Worm (Caenorhabditis elegans) whole organism, L3 larva: ENCODE measurements around the gene col-79.

ENCODE experiments used
- R02D3.7 ChIP-seq: fragments of 150-350 bp; optimal IDR thresholded peaks from 2 replicates; lab custom pipeline; 2014; ENCODE audit warnings: missing biosample characterization, missing genetic modification characterization
- ZK546.5 ChIP-seq: sonication (generic microtip); optimal IDR thresholded peaks from 2 replicates; lab custom pipeline; 2017; ENCODE audit warnings: missing biosample characterization, missing genetic modification characterization
- aly-2 ChIP-seq: fragments of 150-350 bp; optimal IDR thresholded peaks from 2 replicates; lab custom pipeline; 2014; ENCODE audit warnings: missing biosample characterization, missing genetic modification characterization
- ceh-16 ChIP-seq: sonication (generic microtip); optimal IDR thresholded peaks from 2 replicates; lab custom pipeline; 2017; ENCODE audit warnings: missing biosample characterization, missing genetic modification characterization
- ceh-28 ChIP-seq: fragments of 150-350 bp; optimal IDR thresholded peaks from 2 replicates; lab custom pipeline; 2014; ENCODE audit warnings: missing biosample characterization, missing genetic modification reagents, missing genetic modification characterization
- ceh-9 ChIP-seq: sonication (generic microtip); optimal IDR thresholded peaks from 2 replicates; lab custom pipeline; 2018; ENCODE audit warnings: missing biosample characterization, missing genetic modification characterization
- daf-12 ChIP-seq: fragments of 150-350 bp; optimal IDR thresholded peaks from 2 replicates; lab custom pipeline; 2014; ENCODE audit warnings: missing biosample characterization, missing genetic modification reagents, missing genetic modification characterization
- egl-27 ChIP-seq: sonication (generic microtip); optimal IDR thresholded peaks from 4 replicates; lab custom pipeline; 2017; ENCODE audit warnings: missing biosample characterization, missing genetic modification reagents, missing genetic modification characterization
- egl-5 ChIP-seq: fragments of 150-350 bp; optimal IDR thresholded peaks from 2 replicates; lab custom pipeline; 2017; ENCODE audit warnings: missing biosample characterization, missing genetic modification reagents, missing genetic modification characterization, inconsistent platforms
- elt-3 ChIP-seq, 3 experiments: fragments of 150-350 bp in 1 of 3; sonication (generic microtip) in 2 of 3; optimal IDR thresholded peaks; 2 replicates in 2 of 3; 4 replicates in 1 of 3; lab custom pipeline; 2014 to 2017; ENCODE audit warnings: missing biosample characterization in 3 of 3, missing genetic modification characterization in 3 of 3
- fkh-10 ChIP-seq: sonication (generic microtip); optimal IDR thresholded peaks from 2 replicates; lab custom pipeline; 2017; ENCODE audit warnings: missing biosample characterization, missing genetic modification reagents, missing genetic modification characterization
- fkh-2 ChIP-seq: fragments of 150-350 bp; optimal IDR thresholded peaks from 2 replicates; lab custom pipeline; 2014; ENCODE audit warnings: missing biosample characterization, missing genetic modification reagents, missing genetic modification characterization
- hmg-11 ChIP-seq: sonication (generic microtip); optimal IDR thresholded peaks from 2 replicates; lab custom pipeline; 2016; ENCODE audit warnings: missing genetic modification characterization, missing compliant biosample characterization
- jun-1 ChIP-seq: fragments of 150-350 bp; optimal IDR thresholded peaks from 2 replicates; lab custom pipeline; 2014; ENCODE audit warnings: missing biosample characterization, missing genetic modification reagents, missing genetic modification characterization
- lin-15B ChIP-seq: fragments of 150-350 bp; optimal IDR thresholded peaks from 2 replicates; lab custom pipeline; 2014; ENCODE audit warnings: missing biosample characterization, missing genetic modification characterization
- lsy-12 ChIP-seq: sonication (generic microtip); optimal IDR thresholded peaks from 2 replicates; lab custom pipeline; 2016; ENCODE audit warnings: mild to moderate bottlenecking, missing genetic modification characterization, missing compliant biosample characterization
- mdl-1 ChIP-seq: fragments of 150-350 bp; optimal IDR thresholded peaks from 2 replicates; lab custom pipeline; 2014; ENCODE audit warnings: missing biosample characterization, missing genetic modification characterization
- mml-1 ChIP-seq: fragments of 150-350 bp; sonication (generic microtip); optimal IDR thresholded peaks from 3 replicates; lab custom pipeline; 2014; ENCODE audit warnings: missing biosample characterization, missing genetic modification characterization
- nfya-1 ChIP-seq: sonication (generic microtip); optimal IDR thresholded peaks from 2 replicates; lab custom pipeline; 2017; ENCODE audit warnings: missing genetic modification characterization, mild to moderate bottlenecking, missing compliant biosample characterization, antibody characterized with exemption, moderate library complexity; ENCODE audit not compliant: insufficient read depth
- nhr-11 ChIP-seq: fragments of 150-350 bp; optimal IDR thresholded peaks from 2 replicates; lab custom pipeline; 2014; ENCODE audit warnings: missing biosample characterization, missing genetic modification characterization
- nhr-12 ChIP-seq: fragments of 150-350 bp; optimal IDR thresholded peaks from 2 replicates; lab custom pipeline; 2014; ENCODE audit warnings: missing biosample characterization, missing genetic modification characterization
- nhr-23 ChIP-seq: fragments of 150-350 bp; optimal IDR thresholded peaks from 2 replicates; lab custom pipeline; 2014; ENCODE audit warnings: missing biosample characterization, missing genetic modification reagents, missing genetic modification characterization
- nhr-237 ChIP-seq: fragments of 150-350 bp; optimal IDR thresholded peaks from 2 replicates; lab custom pipeline; 2014; ENCODE audit warnings: missing biosample characterization, missing genetic modification characterization
- nhr-28 ChIP-seq: fragments of 150-350 bp; optimal IDR thresholded peaks from 2 replicates; lab custom pipeline; 2014; ENCODE audit warnings: missing biosample characterization, missing genetic modification characterization
- nhr-43 ChIP-seq: sonication (generic microtip); optimal IDR thresholded peaks from 2 replicates; lab custom pipeline; 2016; ENCODE audit warnings: mild to moderate bottlenecking, missing genetic modification characterization, missing compliant biosample characterization; ENCODE audit not compliant: poor library complexity, severe bottlenecking
- nhr-77 ChIP-seq: fragments of 150-350 bp; optimal IDR thresholded peaks from 2 replicates; lab custom pipeline; 2014; ENCODE audit warnings: missing biosample characterization, missing genetic modification characterization
- pha-4 ChIP-seq: fragments of 150-350 bp; optimal IDR thresholded peaks from 2 replicates; lab custom pipeline; 2014; ENCODE audit warnings: missing biosample characterization, missing genetic modification reagents, missing genetic modification characterization
- sea-2 ChIP-seq: fragments of 150-350 bp; sonication (generic microtip); optimal IDR thresholded peaks from 4 replicates; lab custom pipeline; 2014; ENCODE audit warnings: missing biosample characterization, missing genetic modification reagents, missing genetic modification characterization
- skn-1 ChIP-seq: fragments of 150-350 bp; optimal IDR thresholded peaks from 2 replicates; lab custom pipeline; 2014; ENCODE audit warnings: missing biosample characterization, missing genetic modification characterization
- unc-39 ChIP-seq: sonication (generic microtip); optimal IDR thresholded peaks from 4 replicates; lab custom pipeline; 2017; ENCODE audit warnings: missing biosample characterization, missing genetic modification characterization
- zag-1 ChIP-seq: fragments of 150-350 bp; optimal IDR thresholded peaks from 2 replicates; lab custom pipeline; 2014; ENCODE audit warnings: missing biosample characterization, missing genetic modification characterization
- ztf-4 ChIP-seq: fragments of 150-350 bp; optimal IDR thresholded peaks from 2 replicates; lab custom pipeline; 2014; ENCODE audit warnings: missing biosample characterization, missing genetic modification characterization

The col-79 gene

ce11 chrII:10714262-10714933 is 11.0 kb downstream of the col-79 start, which contains the start of the genes dph-2 and C09G5.7:
Gene dph-2, minus strand, starts transcription at chrII:10714297.
Gene C09G5.7, plus strand, starts transcription at chrII:10714883.
- peak; percentile 47 for TF ChIP-seq lin-15B (tag; lab: Kevin White, UChicago)
- no peak for TF ChIP-seq nhr-43 (tag; lab: Kevin White, UChicago)
- no peak for TF ChIP-seq pha-4 (tag; lab: Kevin White, UChicago)

ce11 chrII:10717124-10717523 is 13.7 kb downstream of the col-79 start, which contains the start of gene C09G5.13:
Gene C09G5.13, plus strand, starts transcription at chrII:10717424.
- TF ChIP-seq ZK546.5 (tag; lab: Kevin White, UChicago) = no peak
- no peak for TF ChIP-seq fkh-10 (GFP tag; lab: Kevin White, UChicago)
- no peak for TF ChIP-seq ceh-28 (tag; lab: Kevin White, UChicago)
- no peak for TF ChIP-seq fkh-2
- TF ChIP-seq aly-2 (tag; lab: Kevin White, UChicago) = no peak
- no peak for TF ChIP-seq zag-1 (tag; lab: Kevin White, UChicago)
- TF ChIP-seq skn-1 = no peak
- TF ChIP-seq unc-39 (tag; lab: Kevin White, UChicago) = no peak
- TF ChIP-seq ztf-4 (tag; lab: Kevin White, UChicago) = no peak
- no peak for TF ChIP-seq nhr-11 (tag; lab: Kevin White, UChicago)
- no peak for TF ChIP-seq ceh-9 (tag; lab: Kevin White, UChicago)
- TF ChIP-seq nhr-12 (tag; lab: Kevin White, UChicago) = no peak
- no peak for TF ChIP-seq egl-27 (tag; lab: Kevin White, UChicago)
- no peak for TF ChIP-seq egl-5 (tag; lab: Kevin White, UChicago)
- TF ChIP-seq hmg-11 (tag; lab: Kevin White, UChicago) = no peak
- no peak for TF ChIP-seq nhr-237
- TF ChIP-seq daf-12 (tag; lab: Kevin White, UChicago) = no peak

- no peak for TF ChIP-seq mdl-1 (tag; lab: Kevin White, UChicago)
- no peak for TF ChIP-seq nfya-1 (tag; lab: Kevin White, UChicago)
- no peak for TF ChIP-seq nhr-237
- TF ChIP-seq ceh-9 (tag; lab: Kevin White, UChicago) = no peak
Observed at ce11 chrII:10719931-10720330, 16.5 kb downstream of the col-79 start, which contains the start of gene mks-5. Gene mks-5, plus strand, starts transcription at chrII:10720231.

- no peak for TF ChIP-seq sea-2 (GFP tag; lab: Kevin White, UChicago)
- no peak for TF ChIP-seq zag-1 (tag; lab: Kevin White, UChicago)
- no peak for TF ChIP-seq mml-1 (tag; lab: Kevin White, UChicago)
- no peak for TF ChIP-seq nhr-77
- TF ChIP-seq lsy-12 (tag; lab: Kevin White, UChicago) = no peak
- TF ChIP-seq elt-3 (tag; optimal IDR thresholded peaks at IDR 0.05; lab: Kevin White, UChicago) = no peak
- TF ChIP-seq R02D3.7 = no peak
- TF ChIP-seq ceh-16 (tag; lab: Kevin White, UChicago) = no peak
- no peak for TF ChIP-seq nhr-12 (tag; lab: Kevin White, UChicago)
Observed at ce11 chrII:10723069-10723468, 19.7 kb downstream of the col-79 start, which contains the start of gene C09G5.14. Gene C09G5.14, minus strand, starts transcription at chrII:10723169.

- TF ChIP-seq jun-1 (tag; lab: Kevin White, UChicago) (no peak), nfya-1 (tag; lab: Kevin White, UChicago) (no peak), unc-39 (tag; lab: Kevin White, UChicago) (no peak), nhr-23 (tag; lab: Kevin White, UChicago) (no peak), fkh-2 (no peak), nhr-28 (tag; lab: Kevin White, UChicago) (no peak), egl-27 (tag; lab: Kevin White, UChicago) (no peak), nhr-12 (tag; lab: Kevin White, UChicago) (no peak)
- TF ChIP-seq, all 47 proteins: peak for 0
Observed at ce11 chrII:10730702-10731101, 27.3 kb downstream of the col-79 start.
